Fruit fly (Drosophila melanogaster) whole organism, embryonic: Measurements from ENCODE around the gene wg.

Experiments
- Atf6 ChIP-seq: fragments of 200-800 bp; sonication (Bioruptor generic); IDR thresholded peaks from 2 replicates; pipeline ENCODE4 v1.3.6; 2022; ENCODE audit warnings: missing biosample characterization, missing genetic modification characterization
- CG10274 ChIP-seq: fragments of 200-800 bp; sonication (Bioruptor generic); optimal IDR thresholded peaks from 3 replicates; lab custom pipeline; 2017; ENCODE audit warnings: missing biosample characterization, mild to moderate bottlenecking, missing genetic modification characterization
- CG12769 ChIP-seq: fragments of 200-800 bp; sonication (Bioruptor generic); optimal IDR thresholded peaks from 2 replicates; lab custom pipeline; 2019; ENCODE audit warnings: missing biosample characterization, mild to moderate bottlenecking, missing genetic modification characterization, moderate library complexity
- CG14710 ChIP-seq: fragments of 200-800 bp; sonication (Bioruptor generic); optimal IDR thresholded peaks from 3 replicates; lab custom pipeline; 2019; ENCODE audit warnings: missing biosample characterization, mild to moderate bottlenecking, missing genetic modification characterization, moderate library complexity
- CG15479 ChIP-seq: fragments of 200-800 bp; sonication (Bioruptor generic); optimal IDR thresholded peaks from 3 replicates; lab custom pipeline; 2019; ENCODE audit warnings: missing biosample characterization, mild to moderate bottlenecking, missing genetic modification characterization, moderate library complexity
- CG17186 ChIP-seq: fragments of 200-800 bp; sonication (Bioruptor generic); optimal IDR thresholded peaks from 3 replicates; lab custom pipeline; 2017; ENCODE audit warnings: missing biosample characterization, missing genetic modification reagents, missing genetic modification characterization
- CG1792 ChIP-seq: fragments of 200-800 bp; sonication (Bioruptor generic); optimal IDR thresholded peaks from 2 replicates; lab custom pipeline; 2016; ENCODE audit warnings: missing biosample characterization, missing genetic modification characterization
- CG1832 ChIP-seq: fragments of 200-800 bp; sonication (Bioruptor generic); optimal IDR thresholded peaks from 2 replicates; lab custom pipeline; 2017; ENCODE audit warnings: missing biosample characterization, mild to moderate bottlenecking, missing genetic modification characterization, inconsistent platforms
- CG18599 ChIP-seq: fragments of 200-800 bp; sonication (Bioruptor generic); optimal IDR thresholded peaks from 3 replicates; lab custom pipeline; 2017; ENCODE audit warnings: missing biosample characterization, missing genetic modification characterization, mild to moderate bottlenecking, moderate library complexity, missing genetic modification reagents
- CG4328 ChIP-seq: fragments of 200-800 bp; sonication (Bioruptor generic); optimal IDR thresholded peaks from 3 replicates; lab custom pipeline; 2017; ENCODE audit warnings: missing biosample characterization, missing genetic modification reagents, missing genetic modification characterization
- CG4404 ChIP-seq: fragments of 200-800 bp; sonication (Bioruptor generic); IDR thresholded peaks from 2 replicates; pipeline ENCODE4 v1.3.6; 2022; ENCODE audit warnings: missing biosample characterization, missing genetic modification characterization
- CG6654 ChIP-seq: fragments of 200-800 bp; sonication (Bioruptor generic); optimal IDR thresholded peaks from 2 replicates; lab custom pipeline; 2017; ENCODE audit warnings: missing biosample characterization, mild to moderate bottlenecking, missing genetic modification characterization
- CG7271 ChIP-seq: fragments of 200-800 bp; sonication (Bioruptor generic); optimal IDR thresholded peaks from 2 replicates; lab custom pipeline; 2018; ENCODE audit warnings: missing biosample characterization, mild to moderate bottlenecking, missing genetic modification characterization, moderate library complexity
- CG8281 ChIP-seq: fragments of 200-800 bp; sonication (Bioruptor generic); optimal IDR thresholded peaks from 2 replicates; lab custom pipeline; 2018; ENCODE audit warnings: missing biosample characterization, mild to moderate bottlenecking, missing genetic modification characterization, moderate library complexity
- CG8924 ChIP-seq: fragments of 200-800 bp; optimal IDR thresholded peaks from 3 replicates; lab custom pipeline; 2019; ENCODE audit warnings: missing biosample characterization, mild to moderate bottlenecking, missing genetic modification characterization, moderate library complexity
- CG8944 ChIP-seq: fragments of 200-800 bp; sonication (Bioruptor generic); optimal IDR thresholded peaks from 3 replicates; lab custom pipeline; 2016; ENCODE audit warnings: missing biosample characterization, missing genetic modification characterization
- Dfd ChIP-seq, 2 experiments: fragments of >200 bp; optimal IDR thresholded peaks; 2 replicates each; lab custom pipeline; 2017; ENCODE audit warnings: missing biosample characterization in 2 of 2, missing genetic modification characterization in 2 of 2
- Dll ChIP-seq: fragments of 200-800 bp; sonication (Bioruptor generic); IDR thresholded peaks from 4 replicates; pipeline ENCODE4 v1.3.6; 2022; ENCODE audit warnings: missing biosample characterization, missing genetic modification characterization; ENCODE audit not compliant: partially characterized antibody
- H15 ChIP-seq: fragments of 200-800 bp; sonication (Bioruptor generic); IDR thresholded peaks from 3 replicates; pipeline ENCODE4 v1.3.6; 2022; ENCODE audit warnings: missing biosample characterization, missing genetic modification characterization
- Hr51 ChIP-seq, 2 experiments: fragments of 200-800 bp; sonication (Bioruptor generic); optimal IDR thresholded peaks; 2 replicates in 1 of 2; 3 replicates in 1 of 2; lab custom pipeline; 2016 to 2018; ENCODE audit warnings: missing biosample characterization in 2 of 2, missing genetic modification characterization in 2 of 2, mild to moderate bottlenecking in 1 of 2, moderate library complexity in 1 of 2
- Mad ChIP-seq: fragments of 200-800 bp; sonication (Bioruptor generic); optimal IDR thresholded peaks from 2 replicates; lab custom pipeline; 2016; ENCODE audit warnings: missing biosample characterization, missing genetic modification characterization
- NFAT ChIP-seq: fragments of 200-800 bp; sonication (Bioruptor generic); IDR thresholded peaks from 2 replicates; pipeline ENCODE4 v1.3.6; 2022; ENCODE audit warnings: missing biosample characterization, missing genetic modification characterization
- Neu2 ChIP-seq: fragments of 200-800 bp; sonication (Bioruptor generic); optimal IDR thresholded peaks from 3 replicates; lab custom pipeline; 2016; ENCODE audit warnings: missing biosample characterization, missing genetic modification characterization, borderline replicate concordance
- Ptx1 ChIP-seq: fragments of 200-800 bp; sonication (Bioruptor generic); IDR thresholded peaks from 2 replicates; pipeline ENCODE4 v1.3.6; 2022; ENCODE audit warnings: missing biosample characterization, missing genetic modification characterization
- Scr ChIP-seq: fragments of 200-800 bp; sonication (Bioruptor generic); IDR thresholded peaks from 2 replicates; pipeline ENCODE4 v1.3.6; 2022; ENCODE audit warnings: missing biosample characterization, missing genetic modification characterization; ENCODE audit not compliant: partially characterized antibody
- Xbp1 ChIP-seq: fragments of 200-800 bp; sonication (Bioruptor generic); optimal IDR thresholded peaks from 3 replicates; lab custom pipeline; 2016; ENCODE audit warnings: missing biosample characterization, mild to moderate bottlenecking, missing genetic modification characterization
- cato ChIP-seq: fragments of 200-800 bp; sonication (Bioruptor generic); optimal IDR thresholded peaks from 2 replicates; lab custom pipeline; 2016; ENCODE audit warnings: missing biosample characterization, missing genetic modification characterization, borderline replicate concordance
- caup ChIP-seq: fragments of 200-800 bp; sonication (Bioruptor generic); optimal IDR thresholded peaks from 3 replicates; lab custom pipeline; 2017; ENCODE audit warnings: missing biosample characterization, mild to moderate bottlenecking, missing genetic modification characterization, moderate library complexity; ENCODE audit not compliant: severe bottlenecking
- gsb-n ChIP-seq: fragments of 200-800 bp; sonication (Bioruptor generic); optimal IDR thresholded peaks from 3 replicates; lab custom pipeline; 2018; ENCODE audit warnings: missing biosample characterization, mild to moderate bottlenecking, missing genetic modification characterization
- hkb ChIP-seq, 2 experiments: fragments of 200-800 bp in 1 of 2; fragments of >200 bp in 1 of 2; sonication (Bioruptor generic) in 1 of 2; IDR thresholded peaks in 1 of 2; optimal IDR thresholded peaks in 1 of 2; 2 replicates each; pipeline versions ENCODE4 v1.3.6 to Lab custom; 2017 to 2022; ENCODE audit warnings: missing biosample characterization in 1 of 2, missing genetic modification characterization in 1 of 2
- insv ChIP-seq, 2 experiments: fragments of 200-800 bp; sonication (Bioruptor generic); optimal IDR thresholded peaks; 3 replicates each; lab custom pipeline; 2016 to 2018; ENCODE audit warnings: missing biosample characterization in 2 of 2, missing genetic modification characterization in 2 of 2
- kni ChIP-seq: fragments of 200-800 bp; sonication (Bioruptor generic); optimal IDR thresholded peaks from 3 replicates; lab custom pipeline; 2017; ENCODE audit warnings: mild to moderate bottlenecking, missing biosample characterization, missing genetic modification reagents, missing genetic modification characterization
- lbe ChIP-seq: fragments of 200-800 bp; sonication (Bioruptor generic); optimal IDR thresholded peaks from 2 replicates; lab custom pipeline; 2016; ENCODE audit warnings: missing biosample characterization, mild to moderate bottlenecking, missing genetic modification characterization
- lola ChIP-seq, 3 experiments: fragments of >200 bp in 2 of 3; fragments of 200-800 bp in 1 of 3; sonication (Bioruptor generic) in 1 of 3; optimal IDR thresholded peaks; 2 replicates each; lab custom pipeline; 2017 to 2019; ENCODE audit warnings: missing biosample characterization in 3 of 3, missing genetic modification characterization in 3 of 3, mild to moderate bottlenecking in 1 of 3, moderate library complexity in 1 of 3
- lov ChIP-seq, 2 experiments: fragments of 200-800 bp in 1 of 2; fragments of >200 bp in 1 of 2; sonication (Bioruptor generic) in 1 of 2; IDR thresholded peaks in 1 of 2; optimal IDR thresholded peaks in 1 of 2; 2 replicates in 1 of 2; 3 replicates in 1 of 2; pipeline versions ENCODE4 v1.3.6 to Lab custom; 2017 to 2022; ENCODE audit warnings: missing biosample characterization in 1 of 2, missing genetic modification characterization in 1 of 2
- mam ChIP-seq: fragments of 200-800 bp; sonication (Bioruptor generic); optimal IDR thresholded peaks from 3 replicates; lab custom pipeline; 2016; ENCODE audit warnings: missing biosample characterization, missing genetic modification characterization
- nmo ChIP-seq: fragments of 200-800 bp; sonication (Bioruptor generic); optimal IDR thresholded peaks from 2 replicates; lab custom pipeline; 2018; ENCODE audit warnings: missing biosample characterization, mild to moderate bottlenecking, missing genetic modification characterization, moderate library complexity
- pan ChIP-seq, 4 experiments: fragments of >200 bp in 3 of 4; fragments of 200-800 bp in 1 of 4; sonication (Bioruptor generic) in 1 of 4; optimal IDR thresholded peaks in 3 of 4; IDR thresholded peaks in 1 of 4; 2 replicates each; pipeline versions ENCODE4 v1.3.6 to Lab custom; 2017 to 2022; ENCODE audit warnings: missing biosample characterization in 2 of 4, missing genetic modification characterization in 2 of 4, mixed read lengths in 1 of 4
- prd ChIP-seq, 3 experiments: fragments of >200 bp in 2 of 3; fragments of 200-800 bp in 1 of 3; sonication (Bioruptor generic) in 1 of 3; optimal IDR thresholded peaks in 2 of 3; IDR thresholded peaks in 1 of 3; 2 replicates in 2 of 3; 3 replicates in 1 of 3; pipeline versions ENCODE4 v1.3.6 to Lab custom; 2017 to 2022; ENCODE audit warnings: missing biosample characterization in 1 of 3, missing genetic modification characterization in 1 of 3
- pros ChIP-seq: fragments of 200-800 bp; sonication (Bioruptor generic); optimal IDR thresholded peaks from 3 replicates; lab custom pipeline; 2019; ENCODE audit warnings: missing biosample characterization, mild to moderate bottlenecking, missing genetic modification characterization, moderate library complexity
- pzg ChIP-seq: fragments of 200-800 bp; sonication (Bioruptor generic); optimal IDR thresholded peaks from 3 replicates; lab custom pipeline; 2018; ENCODE audit warnings: missing biosample characterization, mild to moderate bottlenecking, missing genetic modification characterization, moderate library complexity
- row ChIP-seq: fragments of 200-800 bp; sonication (Bioruptor generic); IDR thresholded peaks from 3 replicates; pipeline ENCODE4 v1.3.6; 2022; ENCODE audit warnings: missing biosample characterization, missing genetic modification characterization
- slbo ChIP-seq: fragments of 200-800 bp; sonication (Bioruptor generic); IDR thresholded peaks from 2 replicates; pipeline ENCODE4 v1.3.6; 2022; ENCODE audit warnings: missing biosample characterization, missing genetic modification characterization
- trh ChIP-seq: fragments of 200-800 bp; sonication (Bioruptor generic); optimal IDR thresholded peaks from 2 replicates; lab custom pipeline; 2016; ENCODE audit warnings: missing biosample characterization, missing genetic modification characterization
- wor ChIP-seq: fragments of 200-800 bp; sonication (Bioruptor generic); IDR thresholded peaks from 2 replicates; pipeline ENCODE4 v1.3.6; 2022; ENCODE audit warnings: missing biosample characterization, missing genetic modification characterization
- zfh1 ChIP-seq: fragments of 200-800 bp; sonication (Bioruptor generic); IDR thresholded peaks from 3 replicates; pipeline ENCODE4 v1.3.6; 2022; ENCODE audit warnings: missing biosample characterization, missing genetic modification characterization

Gene wg

dm6 chr2L:7306782-7307181 lies at the start of gene wg:
wg (plus strand) TSS chr2L:7307159.
- TF ChIP-seq wor (GFP tag; lab: Robert Waterston, UW), result no peak
- no peak; the same call in 2 of the 3 replicates for TF ChIP-seq row (GFP tag; lab: Robert Waterston, UW)
- TF ChIP-seq CG1792, result no peak
- TF ChIP-seq CG8281 (tag; lab: Kevin White, UChicago), result no peak
- no peak for TF ChIP-seq CG6654 (GFP tag; lab: Kevin White, UChicago)
- TF ChIP-seq lbe, result no peak
- TF ChIP-seq Ptx1 (GFP tag; lab: Robert Waterston, UW), result no peak
- TF ChIP-seq slbo (GFP tag; lab: Robert Waterston, UW), result peak; percentile 40; the same call in 1 of the 2 replicates
- TF ChIP-seq caup (GFP tag; lab: Kevin White, UChicago), result peak; percentile 31
- TF ChIP-seq lola (GFP tag; optimal IDR thresholded peaks at IDR 0.05; lab: Kevin White, UChicago), result peak in 1 of 3 experiments; percentile 16
- peak; percentile 29; the same call in 1 of the 2 replicates for TF ChIP-seq NFAT (GFP tag; lab: Robert Waterston, UW)
- peak; percentile 50 for TF ChIP-seq nmo (GFP tag; lab: Kevin White, UChicago)
- TF ChIP-seq prd (optimal IDR thresholded peaks at IDR 0.05; lab: Kevin White, UChicago), result no peak
- peak; percentile 15; the same call in 1 of the 3 replicates for TF ChIP-seq prd (GFP tag; IDR thresholded peaks at IDR 0.05; lab: Robert Waterston, UW)
- TF ChIP-seq hkb (optimal IDR thresholded peaks at IDR 0.05; lab: Kevin White, UChicago), result no peak
- peak; percentile 47; the same call in 1 of the 2 replicates for TF ChIP-seq hkb (GFP tag; IDR thresholded peaks at IDR 0.05; lab: Robert Waterston, UW)
- TF ChIP-seq pzg, result no peak
- TF ChIP-seq CG1832 (GFP tag; lab: Kevin White, UChicago), result peak; percentile 98
- TF ChIP-seq CG8944, result no peak
- TF ChIP-seq mam (GFP tag; lab: Kevin White, UChicago), result no peak
- TF ChIP-seq kni (GFP tag; lab: Kevin White, UChicago), result peak; percentile 61
- no peak for TF ChIP-seq Dll (GFP tag; lab: Robert Waterston, UW)
- peak; percentile 42; the same call in 1 of the 2 replicates for TF ChIP-seq Scr (GFP tag; lab: Robert Waterston, UW)
- TF ChIP-seq pros, result peak; percentile 83
- peak; percentile 15 for TF ChIP-seq gsb-n (tag; lab: Kevin White, UChicago)
- no peak for TF ChIP-seq Dfd (GFP tag; optimal IDR thresholded peaks at IDR 0.05; lab: Kevin White, UChicago)
- TF ChIP-seq CG15479 (GFP tag; lab: Kevin White, UChicago), result peak; percentile 93
- no peak for TF ChIP-seq trh (GFP tag; lab: Kevin White, UChicago)
- 0 out of 2 replicates have a peak, but pooled peaks have one; percentile 24 for TF ChIP-seq Atf6 (GFP tag; lab: Robert Waterston, UW)
- no peak for TF ChIP-seq CG17186
- peak in 1 of 2 experiments; percentile 85 for TF ChIP-seq insv (GFP tag; optimal IDR thresholded peaks at IDR 0.05; lab: Kevin White, UChicago)
- TF ChIP-seq CG10274 (GFP tag; lab: Kevin White, UChicago), result no peak
- TF ChIP-seq Neu2 (GFP tag; lab: Kevin White, UChicago), result peak; percentile 35
- no peak for TF ChIP-seq CG4404 (GFP tag; lab: Robert Waterston, UW)
- TF ChIP-seq CG12769 (tag; lab: Kevin White, UChicago), result peak; percentile 39
- no peak for TF ChIP-seq Xbp1 (GFP tag; lab: Kevin White, UChicago)
- TF ChIP-seq Mad (GFP tag; lab: Kevin White, UChicago), result no peak
- 0 out of 3 replicates have a peak, but pooled peaks have one; percentile 8 for TF ChIP-seq H15 (GFP tag; lab: Robert Waterston, UW)
- TF ChIP-seq cato, result no peak
- TF ChIP-seq CG8924 (tag; lab: Kevin White, UChicago), result peak; percentile 42
- TF ChIP-seq CG18599 (GFP tag; lab: Kevin White, UChicago), result no peak
- TF ChIP-seq CG14710 (tag; lab: Kevin White, UChicago), result no peak
- TF ChIP-seq Hr51 (GFP tag; optimal IDR thresholded peaks at IDR 0.05; lab: Kevin White, UChicago), result peak in 1 of 2 experiments; percentile 14
- no peak for TF ChIP-seq CG4328
- peak; percentile 27 for TF ChIP-seq CG7271 (tag; lab: Kevin White, UChicago)
- TF ChIP-seq pan (optimal IDR thresholded peaks at IDR 0.05; lab: Kevin White, UChicago), result no peak
- peak in 1 of 2 experiments; percentile 71 for TF ChIP-seq pan (GFP tag; optimal IDR thresholded peaks at IDR 0.05 in 1 of 2, IDR thresholded peaks at IDR 0.05 in 1 of 2)
- TF ChIP-seq lov (optimal IDR thresholded peaks at IDR 0.05; lab: Kevin White, UChicago), result no peak
- TF ChIP-seq lov (GFP tag; IDR thresholded peaks at IDR 0.05; lab: Robert Waterston, UW), result no peak
- TF ChIP-seq zfh1, result 0 out of 3 replicates have a peak, but pooled peaks have one; percentile 49
